Worm (Caenorhabditis elegans): ENCODE measurements around the gene F07H5.13.

F07H5.13 gene

DNA sequence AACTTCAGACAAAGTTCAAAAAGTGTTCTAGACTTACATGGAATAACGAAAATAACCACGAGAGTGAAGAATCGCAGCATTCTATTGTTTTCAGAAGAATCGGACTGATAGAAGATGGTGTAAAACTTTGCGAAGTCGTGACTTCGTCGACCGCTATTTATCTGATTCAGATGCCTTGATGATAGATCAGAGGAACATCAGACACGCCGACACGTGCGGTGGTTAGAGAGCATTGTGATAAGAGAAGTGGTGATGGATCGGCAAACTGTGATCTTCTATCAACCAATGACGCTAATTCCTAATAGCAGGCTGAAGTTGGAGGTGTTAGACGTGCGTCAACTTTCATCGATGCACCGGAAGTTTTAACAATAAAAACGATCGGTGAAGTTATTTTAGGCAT is 27.9 kb downstream of the F07H5.13 start:
- TF ChIP-seq F57A8.1 (GFP tag; optimal IDR thresholded peaks at IDR 0.05) = no peak
- no peak for TF ChIP-seq lag-1 (GFP tag; IDR thresholded peaks at IDR 0.05)
- TF ChIP-seq somi-1 (GFP tag; optimal IDR thresholded peaks at IDR 0.05) = peak; percentile 36
- peak; percentile 49 for TF ChIP-seq ztf-26 (tag; optimal IDR thresholded peaks at IDR 0.05)
- TF ChIP-seq T07F8.4 (tag; optimal IDR thresholded peaks at IDR 0.05) = no peak
- peak; percentile 23 for TF ChIP-seq lin-40 (tag; optimal IDR thresholded peaks at IDR 0.05)

ce11 chrII:8818978-8819896 is 28.9 kb downstream of the F07H5.13 start, which contains the start of gene F46C5.10:
F46C5.10 (minus strand) TSS chrII:8819028.
- TF ChIP-seq lin-40 (tag; optimal IDR thresholded peaks at IDR 0.05) (peak; percentile 5), lin-35 (GFP tag; optimal IDR thresholded peaks at IDR 0.05) (peak in 1 of 3 experiments; percentile 1), ama-1 (optimal IDR thresholded peaks at IDR 0.05) (peak; percentile 56), ama-1 (GFP tag; optimal IDR thresholded peaks at IDR 0.05) (no peak), ceh-91 (GFP tag; IDR thresholded peaks at IDR 0.05) (no peak), cebp-1 (GFP tag; IDR thresholded peaks at IDR 0.05) (no peak), cebp-1 (tag; optimal IDR thresholded peaks at IDR 0.05) (no peak)

ce11 chrII:8820126-8820972 is 30.0 kb downstream of the F07H5.13 start:
- TF ChIP-seq chd-7 (tag; optimal IDR thresholded peaks at IDR 0.05) = peak; percentile 4
- peak; percentile 34 for TF ChIP-seq ZK185.1 (tag; optimal IDR thresholded peaks at IDR 0.05; ENCODE audit: poor library complexity, severe bottlenecking)
- no peak for TF ChIP-seq bed-2 (GFP tag; IDR thresholded peaks at IDR 0.05)
- peak; percentile 87 for TF ChIP-seq ama-1 (optimal IDR thresholded peaks at IDR 0.05)
- no peak for TF ChIP-seq ama-1 (GFP tag; optimal IDR thresholded peaks at IDR 0.05)
- TF ChIP-seq aptf-2 (GFP tag; conservative IDR thresholded peaks at IDR 0.05) = 0 out of 2 replicates have a peak, but pooled peaks have one; percentile 21
- peak; percentile 3 for TF ChIP-seq lin-40 (tag; optimal IDR thresholded peaks at IDR 0.05)
- TF ChIP-seq somi-1 (GFP tag; optimal IDR thresholded peaks at IDR 0.05) = no peak
- peak; percentile 85 for TF ChIP-seq ztf-26 (tag; optimal IDR thresholded peaks at IDR 0.05)
- peak; percentile 14; the same call in 1 of the 2 replicates for TF ChIP-seq lin-26 (GFP tag; IDR thresholded peaks at IDR 0.05)
- TF ChIP-seq ceh-27 (GFP tag; optimal IDR thresholded peaks at IDR 0.05) = no peak
- TF ChIP-seq lag-1 (GFP tag; IDR thresholded peaks at IDR 0.05) = no peak
- 0 out of 2 replicates have a peak, but pooled peaks have one; percentile 29 for TF ChIP-seq K11D2.4 (GFP tag; IDR thresholded peaks at IDR 0.05)
- 0 out of 2 replicates have a peak, but pooled peaks have one; percentile 26 for TF ChIP-seq ztf-25 (GFP tag; IDR thresholded peaks at IDR 0.05)
- TF ChIP-seq lin-35 (GFP tag; optimal IDR thresholded peaks at IDR 0.05) = peak in 1 of 3 experiments; percentile 20
- 0 out of 2 replicates have a peak, but pooled peaks have one; percentile 55 for TF ChIP-seq F37B4.10 (GFP tag; IDR thresholded peaks at IDR 0.05)
- TF ChIP-seq egrh-3 (GFP tag; IDR thresholded peaks at IDR 0.05) = no peak

DNA sequence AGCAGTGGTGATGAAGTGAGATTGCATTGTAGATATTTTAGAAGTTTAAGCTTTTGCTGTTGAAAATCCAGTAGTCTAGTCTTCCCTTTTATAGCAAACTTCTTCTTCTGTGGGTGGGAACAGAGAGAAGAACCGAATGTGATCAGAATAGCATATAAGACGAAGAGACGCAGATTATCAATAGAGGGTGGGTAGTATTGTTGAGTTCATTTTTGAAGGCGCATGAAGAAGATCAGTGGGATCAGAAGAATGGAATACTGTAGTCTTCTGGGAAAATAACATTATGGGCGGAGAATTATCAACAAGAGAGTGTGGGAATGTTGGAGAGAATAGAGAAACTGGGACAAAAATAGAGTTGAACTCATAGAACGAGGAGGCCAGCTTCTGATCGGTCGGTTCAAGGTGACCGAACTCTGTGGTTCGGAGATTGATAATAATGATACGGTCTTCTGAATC is 30.8 kb downstream of the F07H5.13 start, which contains the start of gene F46C5.1:
Gene F46C5.1 (minus strand): TSS at position 51 of the 456 bp plus-strand sequence.
- TF ChIP-seq hmg-1.2 (GFP tag; IDR thresholded peaks at IDR 0.05) (peak; percentile 26; the same call in 1 of the 2 replicates), mes-4 (tag; optimal IDR thresholded peaks at IDR 0.05) (no peak)

- TF ChIP-seq F55B11.4 (tag; optimal IDR thresholded peaks at IDR 0.05; ENCODE audit: borderline replicate concordance, insufficient read depth) = no peak
- no peak for TF ChIP-seq F57A8.1 (GFP tag; optimal IDR thresholded peaks at IDR 0.05)
- TF ChIP-seq somi-1 (GFP tag; optimal IDR thresholded peaks at IDR 0.05) = peak; percentile 19
- peak; percentile 1 for TF ChIP-seq lin-40 (tag; optimal IDR thresholded peaks at IDR 0.05)
- no peak for TF ChIP-seq unc-62 (GFP tag; optimal IDR thresholded peaks at IDR 0.05)
These were observed 32.4 kb downstream of the F07H5.13 start for ce11 chrII:8822711-8823110.
